Worm (Caenorhabditis elegans) whole organism, L4 larva: ENCODE data around the gene moc-6.
A peak's percentile ranks its signal among the peaks of the same experiment; 100 is the strongest.

Experiments
- D1046.2 ChIP-seq: fragments of 200-800 bp; sonication (Bioruptor generic); IDR thresholded peaks from 2 replicates; pipeline ENCODE4 v1.3.6; 2022; ENCODE audit warnings: missing genetic modification characterization, missing compliant biosample characterization
- F37D6.2 ChIP-seq: sonication (generic microtip); optimal IDR thresholded peaks from 2 replicates; lab custom pipeline; 2016; ENCODE audit warnings: mild to moderate bottlenecking, missing genetic modification characterization, missing compliant biosample characterization
- T20F7.1 ChIP-seq: fragments of 200-800 bp; sonication (Bioruptor generic); optimal IDR thresholded peaks from 2 replicates; lab custom pipeline; 2018; ENCODE audit warnings: mild to moderate bottlenecking, missing genetic modification characterization, missing compliant biosample characterization
- T26A8.4 ChIP-seq: fragments of 200-800 bp; sonication (Bioruptor generic); IDR thresholded peaks from 2 replicates; pipeline ENCODE4 v1.3.6; 2022; ENCODE audit warnings: missing genetic modification characterization, missing compliant biosample characterization
- Y5F2A.4 ChIP-seq: fragments of 200-800 bp; sonication (Bioruptor generic); optimal IDR thresholded peaks from 2 replicates; lab custom pipeline; 2018; ENCODE audit warnings: mild to moderate bottlenecking, missing genetic modification characterization, missing compliant biosample characterization
- aha-1 ChIP-seq: fragments of 150-350 bp; peaks from one replicate; lab custom pipeline; 2014; ENCODE audit warnings: missing biosample characterization, missing genetic modification characterization
- ama-1 ChIP-seq: fragments of 150-350 bp; optimal IDR thresholded peaks from 2 replicates; lab custom pipeline; 2014; ENCODE audit warnings: inconsistent platforms, mixed read lengths
- ceh-20 ChIP-seq: fragments of 200-800 bp; sonication (Bioruptor generic); IDR thresholded peaks from 2 replicates; pipeline ENCODE4 v1.3.6; 2022; ENCODE audit warnings: missing genetic modification reagents, missing genetic modification characterization, missing compliant biosample characterization
- cey-2 ChIP-seq: sonication (generic microtip); optimal IDR thresholded peaks from 3 replicates; lab custom pipeline; 2017; ENCODE audit warnings: missing genetic modification characterization, mild to moderate bottlenecking, missing compliant biosample characterization, antibody characterized with exemption, borderline replicate concordance; ENCODE audit not compliant: insufficient read depth
- daf-16 ChIP-seq, 3 experiments: sonication (generic microtip); optimal IDR thresholded peaks; 2 replicates each; lab custom pipeline; 2016 to 2017; ENCODE audit warnings: missing genetic modification characterization in 3 of 3, missing genetic modification reagents in 3 of 3, mild to moderate bottlenecking in 2 of 3, missing compliant biosample characterization in 2 of 3, missing biosample characterization in 1 of 3, moderate library complexity in 1 of 3
- dmd-9 ChIP-seq: fragments of 200-800 bp; sonication (Bioruptor generic); IDR thresholded peaks from 2 replicates; pipeline ENCODE4 v1.3.6; 2022; ENCODE audit warnings: missing genetic modification reagents, missing genetic modification characterization, missing compliant biosample characterization
- dpl-1 ChIP-seq: fragments of 150-350 bp; optimal IDR thresholded peaks from 2 replicates; lab custom pipeline; 2014; ENCODE audit warnings: missing biosample characterization, missing genetic modification reagents, missing genetic modification characterization
- dve-1 ChIP-seq: sonication (generic microtip); optimal IDR thresholded peaks from 2 replicates; lab custom pipeline; 2017; ENCODE audit warnings: antibody characterized with exemption, mild to moderate bottlenecking, missing genetic modification characterization, missing compliant biosample characterization; ENCODE audit not compliant: insufficient read depth
- egl-43 ChIP-seq: fragments of 200-800 bp; sonication (Bioruptor generic); IDR thresholded peaks from 2 replicates; pipeline ENCODE4 v1.3.6; 2022; ENCODE audit warnings: missing genetic modification reagents, missing genetic modification characterization, missing compliant biosample characterization
- gei-8 ChIP-seq: fragments of 200-800 bp; sonication (Bioruptor generic); optimal IDR thresholded peaks from 2 replicates; lab custom pipeline; 2018; ENCODE audit warnings: mild to moderate bottlenecking, missing genetic modification characterization, missing compliant biosample characterization
- hlh-11 ChIP-seq: fragments of 200-800 bp; sonication (Bioruptor generic); optimal IDR thresholded peaks from 2 replicates; lab custom pipeline; 2018; ENCODE audit warnings: mild to moderate bottlenecking, missing genetic modification characterization, missing compliant biosample characterization
- hlh-30 ChIP-seq: sonication (generic microtip); optimal IDR thresholded peaks from 2 replicates; lab custom pipeline; 2017; ENCODE audit warnings: antibody characterized with exemption, mild to moderate bottlenecking, missing genetic modification characterization, missing compliant biosample characterization; ENCODE audit not compliant: insufficient read depth
- lin-13 ChIP-seq: fragments of 150-350 bp; optimal IDR thresholded peaks from 2 replicates; lab custom pipeline; 2014; ENCODE audit warnings: missing biosample characterization, missing genetic modification reagents, missing genetic modification characterization
- lin-15B ChIP-seq: fragments of 150-350 bp; sonication (generic microtip); optimal IDR thresholded peaks from 3 replicates; lab custom pipeline; 2014; ENCODE audit warnings: missing biosample characterization, missing genetic modification characterization
- lin-38 ChIP-seq: fragments of 200-800 bp; sonication (Bioruptor generic); IDR thresholded peaks from 2 replicates; pipeline ENCODE4 v1.3.6; 2022; ENCODE audit warnings: missing genetic modification reagents, missing genetic modification characterization, missing compliant biosample characterization
- lsy-2 ChIP-seq, 2 experiments: fragments of 150-350 bp in 1 of 2; sonication (generic microtip) in 1 of 2; optimal IDR thresholded peaks; 2 replicates each; lab custom pipeline; 2014 to 2017; ENCODE audit warnings: missing biosample characterization in 2 of 2, missing genetic modification characterization in 2 of 2
- madf-5 ChIP-seq, 2 experiments: fragments of 200-800 bp; sonication (Bioruptor generic); IDR thresholded peaks; 2 replicates each; pipeline ENCODE4 v1.3.6; 2022; ENCODE audit warnings: missing compliant biosample characterization in 2 of 2, missing genetic modification characterization in 2 of 2
- madf-9 ChIP-seq: fragments of 200-800 bp; sonication (Bioruptor generic); conservative IDR thresholded peaks from 2 replicates; pipeline ENCODE4 v1.3.6; 2022; ENCODE audit warnings: missing genetic modification reagents, missing genetic modification characterization, missing compliant biosample characterization
- mep-1 ChIP-seq: fragments of 150-350 bp; sonication (generic microtip); optimal IDR thresholded peaks from 3 replicates; lab custom pipeline; 2014; ENCODE audit warnings: missing biosample characterization, missing genetic modification characterization
- mes-2 ChIP-seq: sonication (generic microtip); optimal IDR thresholded peaks from 2 replicates; lab custom pipeline; 2016; ENCODE audit warnings: missing genotype, mild to moderate bottlenecking, missing genetic modification characterization, missing compliant biosample characterization; ENCODE audit not compliant: poor library complexity, severe bottlenecking
- mxl-3 ChIP-seq: fragments of 200-800 bp; sonication (Bioruptor generic); optimal IDR thresholded peaks from 2 replicates; lab custom pipeline; 2018; ENCODE audit warnings: mild to moderate bottlenecking, missing genetic modification characterization, missing compliant biosample characterization
- nhr-102 ChIP-seq: sonication (generic microtip); optimal IDR thresholded peaks from 2 replicates; lab custom pipeline; 2016; ENCODE audit warnings: mild to moderate bottlenecking, missing genetic modification characterization, moderate library complexity, missing compliant biosample characterization
- nhr-11 ChIP-seq: fragments of 150-350 bp; optimal IDR thresholded peaks from 2 replicates; lab custom pipeline; 2014; ENCODE audit warnings: missing biosample characterization, missing genetic modification characterization
- nhr-28 ChIP-seq: fragments of 150-350 bp; optimal IDR thresholded peaks from 2 replicates; lab custom pipeline; 2014; ENCODE audit warnings: missing biosample characterization, missing genetic modification characterization
- nhr-48 ChIP-seq: sonication (generic microtip); optimal IDR thresholded peaks from 2 replicates; lab custom pipeline; 2016; ENCODE audit warnings: mild to moderate bottlenecking, missing genetic modification characterization, missing compliant biosample characterization
- nhr-6 ChIP-seq: fragments of 150-350 bp; optimal IDR thresholded peaks from 2 replicates; lab custom pipeline; 2014; ENCODE audit warnings: missing biosample characterization, missing genetic modification characterization
- nhr-77 ChIP-seq: fragments of 150-350 bp; optimal IDR thresholded peaks from 2 replicates; lab custom pipeline; 2014; ENCODE audit warnings: missing biosample characterization, missing genetic modification characterization
- pha-4 ChIP-seq, 2 experiments: fragments of 150-350 bp in 1 of 2; fragments of 200-800 bp in 1 of 2; sonication (Bioruptor generic) in 1 of 2; IDR thresholded peaks in 1 of 2; optimal IDR thresholded peaks in 1 of 2; 2 replicates each; pipeline versions ENCODE4 v1.3.6 to Lab custom; 2014 to 2022; ENCODE audit warnings: missing genetic modification characterization in 2 of 2, missing genetic modification reagents in 2 of 2, missing biosample characterization in 1 of 2, missing compliant biosample characterization in 1 of 2
- php-3 ChIP-seq: fragments of 200-800 bp; sonication (Bioruptor generic); IDR thresholded peaks from 2 replicates; pipeline ENCODE4 v1.3.6; 2022; ENCODE audit warnings: missing genetic modification reagents, missing genetic modification characterization, missing compliant biosample characterization
- pqm-1 ChIP-seq: sonication (generic microtip); optimal IDR thresholded peaks from 2 replicates; lab custom pipeline; 2017; ENCODE audit warnings: missing biosample characterization, missing genetic modification characterization
- rbr-2 ChIP-seq: sonication (generic microtip); optimal IDR thresholded peaks from 2 replicates; lab custom pipeline; 2016; ENCODE audit warnings: missing genotype, missing genetic modification characterization, missing compliant biosample characterization
- set-16 ChIP-seq: fragments of 200-800 bp; sonication (Bioruptor generic); IDR thresholded peaks from 2 replicates; pipeline ENCODE4 v1.3.6; 2022; ENCODE audit warnings: missing genetic modification reagents, missing genetic modification characterization, missing compliant biosample characterization
- unc-130 ChIP-seq: sonication (generic microtip); optimal IDR thresholded peaks from 2 replicates; lab custom pipeline; 2016; ENCODE audit warnings: missing genetic modification reagents, missing genetic modification characterization, missing compliant biosample characterization
- unc-39 ChIP-seq: sonication (generic microtip); optimal IDR thresholded peaks from 2 replicates; lab custom pipeline; 2017; ENCODE audit warnings: missing biosample characterization, missing genetic modification characterization
- unc-62 ChIP-seq, 3 experiments: fragments of 150-350 bp in 1 of 3; sonication (generic microtip); optimal IDR thresholded peaks in 2 of 3; peaks in 1 of 3; 1 replicate in 1 of 3; 2 replicates in 2 of 3; lab custom pipeline; 2014 to 2017; ENCODE audit warnings: missing biosample characterization in 3 of 3, missing genetic modification characterization in 3 of 3, missing genetic modification reagents in 3 of 3, missing genotype in 1 of 3
- zfp-3 ChIP-seq: fragments of 200-800 bp; sonication (Bioruptor generic); conservative IDR thresholded peaks from 2 replicates; pipeline ENCODE4 v1.3.6; 2022; ENCODE audit warnings: missing genetic modification reagents, missing genetic modification characterization, missing compliant biosample characterization
- zip-2 ChIP-seq: fragments of 150-350 bp; optimal IDR thresholded peaks from 2 replicates; lab custom pipeline; 2014; ENCODE audit warnings: missing biosample characterization, missing genetic modification characterization

moc-6 gene

DNA sequence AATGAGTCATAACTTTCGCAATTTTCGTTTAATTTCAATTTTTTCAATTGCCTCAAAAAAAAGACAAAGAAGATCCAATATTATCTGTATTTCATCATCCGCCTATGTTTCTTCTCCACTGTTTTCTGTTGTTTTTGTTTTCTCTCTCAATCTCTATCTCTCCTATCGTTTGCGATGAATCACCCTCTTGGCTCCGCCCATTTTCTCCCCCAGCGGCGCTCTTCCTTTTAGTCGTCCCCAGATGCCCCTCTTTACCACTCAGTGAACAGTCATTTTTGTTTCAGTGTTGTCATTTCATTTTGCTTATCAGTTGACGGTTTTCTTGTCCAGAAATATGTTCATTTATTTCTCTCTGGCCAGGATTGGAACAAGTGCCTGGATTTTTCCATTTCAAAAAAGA is 29.1 kb downstream of the moc-6 start:
- 0 out of 2 replicates have a peak, but pooled peaks have one; percentile 18 for TF ChIP-seq madf-9
- TF ChIP-seq lsy-2 (tag; optimal IDR thresholded peaks at IDR 0.05; lab: Kevin White, UChicago), result peak in 1 of 2 experiments; percentile 21
- TF ChIP-seq hlh-11, result peak; percentile 36
- TF ChIP-seq pqm-1 (tag; lab: Kevin White, UChicago), result peak; percentile 36
- TF ChIP-seq rbr-2 (tag; lab: Kevin White, UChicago), result no peak
- peak; percentile 54 for TF ChIP-seq nhr-6 (tag; lab: Kevin White, UChicago)
- TF ChIP-seq mep-1 (tag; lab: Kevin White, UChicago), result peak; percentile 14
- no peak for TF ChIP-seq pha-4 (GFP tag; IDR thresholded peaks at IDR 0.05; lab: Robert Waterston, UW)
- TF ChIP-seq pha-4 (tag; optimal IDR thresholded peaks at IDR 0.05; lab: Kevin White, UChicago), result peak; percentile 44
- peak; percentile 23 for TF ChIP-seq nhr-77 (tag; lab: Kevin White, UChicago)
- peak; percentile 81 for TF ChIP-seq dve-1 (tag; lab: Kevin White, UChicago)
- TF ChIP-seq dpl-1 (GFP tag; lab: Kevin White, UChicago), result peak; percentile 1
- TF ChIP-seq unc-39 (tag; lab: Kevin White, UChicago), result no peak
- TF ChIP-seq php-3 (GFP tag; lab: Robert Waterston, UW), result no peak
- no peak for TF ChIP-seq daf-16 (GFP tag; optimal IDR thresholded peaks at IDR 0.05; lab: Kevin White, UChicago)
- peak; percentile 73 for TF ChIP-seq daf-16 (tag; optimal IDR thresholded peaks at IDR 0.05; lab: Kevin White, UChicago)
- TF ChIP-seq mes-2, result peak; percentile 21
- TF ChIP-seq nhr-28 (tag; lab: Kevin White, UChicago), result peak; percentile 52
- TF ChIP-seq ama-1 (lab: Kevin White, UChicago), result peak; percentile 51
- no peak for TF ChIP-seq aha-1 (tag; lab: Kevin White, UChicago)

DNA sequence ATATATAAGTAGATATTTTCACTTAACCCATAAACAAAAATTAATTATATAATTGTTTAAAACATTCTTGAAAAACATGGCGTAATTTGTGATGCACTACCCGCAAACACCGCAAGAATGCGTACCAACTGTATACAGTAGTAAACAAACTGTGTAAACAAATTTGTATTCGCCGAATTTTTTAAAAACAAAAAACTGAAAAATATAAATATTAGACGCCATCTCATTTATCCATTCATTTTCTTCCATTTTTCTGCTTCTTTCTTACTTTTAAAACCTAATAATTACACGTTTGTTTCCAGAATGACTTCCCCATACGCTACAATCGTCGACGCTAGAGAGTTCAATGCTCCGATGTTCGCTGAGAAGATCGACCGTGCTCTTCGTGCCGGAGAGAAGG is 29.5 kb downstream of the moc-6 start, which contains the start of gene nex-1:
TSS of gene nex-1 (plus strand) at position 301 of the 400 bp plus-strand sequence.
- no peak for TF ChIP-seq gei-8 (GFP tag; lab: Kevin White, UChicago)
- no peak for TF ChIP-seq dpl-1 (GFP tag; lab: Kevin White, UChicago)
- no peak; the same call in 1 of the 2 replicates for TF ChIP-seq set-16 (GFP tag; lab: Robert Waterston, UW)
- peak in 1 of 2 experiments; percentile 23 for TF ChIP-seq unc-62 (GFP tag; optimal IDR thresholded peaks at IDR 0.05 in 1 of 2; lab: Kevin White, UChicago)
- no peak for TF ChIP-seq unc-62 (tag; optimal IDR thresholded peaks at IDR 0.05; lab: Kevin White, UChicago)

ce11 chrIII:5227831-5228467 is 32.2 kb downstream of the moc-6 start, which contains the start of the genes C34E10.12, C34E10.10 and atp-2:
Gene C34E10.12 (minus strand): TSS chrIII:5227881.
Gene C34E10.10 (minus strand): TSS chrIII:5227884.
Gene atp-2 (plus strand): TSS chrIII:5228417.
- peak; percentile 47; the same call in 1 of the 2 replicates for TF ChIP-seq ceh-20
- peak; percentile 42; the same call in 1 of the 2 replicates for TF ChIP-seq dmd-9 (GFP tag; lab: Robert Waterston, UW)
- no peak for TF ChIP-seq egl-43
- no peak for TF ChIP-seq zip-2 (tag; lab: Kevin White, UChicago)
- TF ChIP-seq dpl-1 (GFP tag; lab: Kevin White, UChicago), result peak; percentile 81
- TF ChIP-seq nhr-48 (tag; lab: Kevin White, UChicago), result no peak
- peak; percentile 27 for TF ChIP-seq mxl-3
- TF ChIP-seq nhr-11 (tag; lab: Kevin White, UChicago), result peak; percentile 91
- TF ChIP-seq mep-1 (tag; lab: Kevin White, UChicago), result peak; percentile 95
- 0 out of 2 replicates have a peak, but pooled peaks have one; percentile 14 for TF ChIP-seq pha-4 (GFP tag; IDR thresholded peaks at IDR 0.05; lab: Robert Waterston, UW)
- TF ChIP-seq pha-4 (tag; optimal IDR thresholded peaks at IDR 0.05; lab: Kevin White, UChicago), result no peak
- TF ChIP-seq F37D6.2 (tag; lab: Kevin White, UChicago), result peak; percentile 52
- peak; percentile 96 for TF ChIP-seq aha-1 (tag; lab: Kevin White, UChicago)
- TF ChIP-seq zfp-3, result 0 out of 2 replicates have a peak, but pooled peaks have one; percentile 37
- TF ChIP-seq lin-38 (GFP tag; lab: Robert Waterston, UW), result peak; percentile 78
- TF ChIP-seq T20F7.1 (GFP tag; lab: Kevin White, UChicago), result peak; percentile 76
- TF ChIP-seq lin-13 (GFP tag; lab: Kevin White, UChicago), result peak; percentile 76
- peak; percentile 60; the same call in 1 of the 2 replicates for TF ChIP-seq T26A8.4 (GFP tag; lab: Robert Waterston, UW)
- TF ChIP-seq lin-15B, result no peak
- TF ChIP-seq dve-1 (tag; lab: Kevin White, UChicago), result peak; percentile 92
- peak; percentile 77 for TF ChIP-seq hlh-30 (tag; lab: Kevin White, UChicago)
- TF ChIP-seq D1046.2, result no peak
- TF ChIP-seq unc-130 (GFP tag; lab: Kevin White, UChicago), result peak; percentile 77
- TF ChIP-seq madf-5 (GFP tag; IDR thresholded peaks at IDR 0.05; lab: Robert Waterston, UW), result no peak
- TF ChIP-seq unc-62 (GFP tag; optimal IDR thresholded peaks at IDR 0.05 in 1 of 2; lab: Kevin White, UChicago), result peak in 1 of 2 experiments; percentile 83
- no peak for TF ChIP-seq unc-62 (tag; optimal IDR thresholded peaks at IDR 0.05; lab: Kevin White, UChicago)
- TF ChIP-seq nhr-102, result peak; percentile 51
- TF ChIP-seq Y5F2A.4 (GFP tag; lab: Kevin White, UChicago), result no peak
- TF ChIP-seq hlh-11, result peak; percentile 76
- no peak for TF ChIP-seq cey-2
